Worm (Caenorhabditis elegans) whole organism, L3 larva: ENCODE results near the gene F47G9.6.

ENCODE experiments used
- ZK546.5 ChIP-seq: sonication (generic microtip); optimal IDR thresholded peaks from 2 replicates; lab custom pipeline; 2017; ENCODE audit warnings: missing biosample characterization, missing genetic modification characterization
- ama-1 ChIP-seq: fragments of 150-350 bp; optimal IDR thresholded peaks from 2 replicates; lab custom pipeline; 2018
- elt-1 ChIP-seq: fragments of 150-350 bp; optimal IDR thresholded peaks from 2 replicates; lab custom pipeline; 2014; ENCODE audit warnings: missing biosample characterization, missing genetic modification characterization
- lin-15B ChIP-seq: fragments of 150-350 bp; optimal IDR thresholded peaks from 2 replicates; lab custom pipeline; 2014; ENCODE audit warnings: missing biosample characterization, missing genetic modification characterization
- nhr-28 ChIP-seq: fragments of 150-350 bp; optimal IDR thresholded peaks from 2 replicates; lab custom pipeline; 2014; ENCODE audit warnings: missing biosample characterization, missing genetic modification characterization
- snpc-4 ChIP-seq: fragments of 150-350 bp; optimal IDR thresholded peaks from 2 replicates; lab custom pipeline; 2014; ENCODE audit warnings: missing biosample characterization, missing genetic modification characterization
- zag-1 ChIP-seq: fragments of 150-350 bp; optimal IDR thresholded peaks from 2 replicates; lab custom pipeline; 2014; ENCODE audit warnings: missing biosample characterization, missing genetic modification characterization
- ztf-11 ChIP-seq: fragments of 150-350 bp; optimal IDR thresholded peaks from 2 replicates; lab custom pipeline; 2014; ENCODE audit warnings: missing biosample characterization, missing genetic modification characterization

DNA sequence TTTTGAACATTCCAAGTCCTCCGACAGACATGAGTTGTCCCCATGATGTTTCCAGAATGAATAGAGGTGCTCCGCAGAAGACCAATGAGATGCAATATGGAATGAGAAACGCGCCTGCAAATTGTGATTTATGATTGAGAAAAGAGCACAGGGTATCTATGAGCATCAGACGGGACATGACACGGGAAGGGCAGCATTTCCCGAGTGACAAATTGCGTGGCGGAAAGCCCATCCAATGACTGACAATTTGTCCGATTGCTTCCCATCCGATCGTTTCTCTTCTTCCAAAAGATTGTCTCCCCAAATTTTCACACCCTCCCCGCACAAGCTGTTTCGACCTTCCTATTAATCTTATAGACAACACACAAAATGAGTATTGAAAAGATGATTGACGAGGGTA lies 21.4 kb upstream of the F47G9.6 start:
- TF ChIP-seq elt-1 (no peak), ztf-11 (tag; lab: Kevin White, UChicago) (no peak), nhr-28 (no peak), ama-1 (lab: Kevin White, UChicago) (no peak), zag-1 (no peak), snpc-4 (tag; lab: Kevin White, UChicago) (no peak), ZK546.5 (tag; lab: Kevin White, UChicago) (no peak), lin-15B (tag; lab: Kevin White, UChicago) (no peak)
